Fruit fly (Drosophila melanogaster): ENCODE data around the gene NijC.
A peak's percentile ranks its signal among the peaks of the same experiment; 100 is the strongest.

NijC gene

dm6 chr3R:12678850-12679249 lies 16.1 kb upstream of the NijC start, which contains the start of gene mbo:
mbo (minus strand) TSS chr3R:12679052.
- no peak for TF ChIP-seq noc (tag; optimal IDR thresholded peaks at IDR 0.05)

dm6 chr3R:12681275-12681674 lies 13.7 kb upstream of the NijC start, which contains the start of gene Cyp313a4:
Cyp313a4 (minus strand) TSS chr3R:12681375.
- TF ChIP-seq noc (tag; optimal IDR thresholded peaks at IDR 0.05) = no peak

DNA sequence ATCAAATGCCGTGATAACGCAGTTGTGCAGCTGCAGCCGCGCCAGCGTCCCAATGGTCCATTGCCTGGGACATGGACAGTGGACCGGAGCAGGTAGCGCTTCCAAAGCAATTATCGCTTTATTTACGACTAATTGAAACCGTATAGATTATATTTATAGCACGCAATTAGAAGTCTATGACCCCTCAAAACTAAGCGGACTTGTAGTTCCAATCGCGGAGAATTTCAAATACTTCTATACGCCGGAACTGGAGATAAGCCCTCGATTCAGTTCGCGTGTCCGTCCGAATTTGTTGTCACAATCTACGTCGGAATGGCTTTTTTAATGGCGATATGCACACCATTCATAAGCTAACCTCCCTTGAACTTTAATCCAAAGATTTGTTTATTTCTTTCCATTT lies 9.6 kb upstream of the NijC start:
- TF ChIP-seq noc (tag; optimal IDR thresholded peaks at IDR 0.05) = peak; percentile 41

- TF ChIP-seq noc (tag; optimal IDR thresholded peaks at IDR 0.05) = no peak
Measured at dm6 chr3R:12688116-12688515, 6.8 kb upstream of the NijC start.

- no peak for TF ChIP-seq noc (tag; optimal IDR thresholded peaks at IDR 0.05)
Measured at dm6 chr3R:12688672-12689417, 6.1 kb upstream of the NijC start, which contains the start of gene kar. kar (minus strand) TSS chr3R:12689367.

dm6 chr3R:12691422-12692101 lies 3.4 kb upstream of the NijC start, which contains the start of gene Arp1:
Arp1 (plus strand) TSS chr3R:12691743.
- no peak for TF ChIP-seq noc (tag; optimal IDR thresholded peaks at IDR 0.05)

DNA sequence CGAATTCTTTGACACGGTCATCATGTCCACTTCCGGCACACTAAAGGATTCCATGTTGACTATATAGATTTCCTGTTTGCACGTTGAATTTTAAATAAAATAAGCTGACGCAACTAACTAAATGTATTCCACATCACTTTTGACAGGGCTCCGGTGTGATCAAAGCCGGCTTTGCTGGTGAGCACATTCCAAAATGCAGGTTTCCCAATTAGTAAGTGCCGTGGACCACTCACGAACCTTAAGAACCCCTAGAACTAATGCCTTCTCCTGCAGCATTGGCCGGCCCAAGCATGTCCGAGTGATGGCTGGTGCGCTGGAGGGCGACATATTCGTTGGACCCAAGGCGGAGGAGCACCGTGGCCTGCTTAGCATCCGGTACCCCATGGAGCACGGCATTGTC lies 2.4 kb upstream of the NijC start, which contains the start of gene CG31347:
TSS of gene CG31347 (minus strand) at position 101 of the 400 bp plus-strand sequence.
- TF ChIP-seq noc (tag; optimal IDR thresholded peaks at IDR 0.05) = no peak

dm6 chr3R:12697022-12697421 lies 2.1 kb downstream of the NijC start, which contains the start of gene Past1:
Past1 (plus strand) TSS chr3R:12697322.
- TF ChIP-seq noc (tag; optimal IDR thresholded peaks at IDR 0.05) = no peak

DNA sequence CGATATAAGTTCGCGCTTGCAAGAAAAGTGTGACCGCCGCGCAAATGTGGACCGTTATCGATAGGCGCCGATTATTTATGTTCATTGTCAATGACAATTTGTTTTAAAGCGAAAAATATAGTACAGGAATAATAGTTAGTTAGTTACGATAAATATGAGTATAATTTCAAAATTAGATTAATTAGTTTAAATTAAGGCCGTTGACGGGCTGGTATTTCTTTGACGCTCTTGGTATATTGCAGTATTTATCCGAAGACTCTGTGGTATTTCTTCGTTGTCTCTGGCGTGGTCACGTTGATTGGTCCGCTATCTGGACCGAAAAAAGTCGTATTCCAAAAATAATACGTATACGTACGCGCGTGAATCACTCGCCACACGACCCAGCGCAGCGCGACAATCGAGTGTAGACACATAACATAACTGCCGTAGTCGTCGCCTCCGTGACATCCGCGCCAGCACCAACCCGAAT lies 2.7 kb downstream of the NijC start:
- TF ChIP-seq noc (tag; optimal IDR thresholded peaks at IDR 0.05) = peak; percentile 6

DNA sequence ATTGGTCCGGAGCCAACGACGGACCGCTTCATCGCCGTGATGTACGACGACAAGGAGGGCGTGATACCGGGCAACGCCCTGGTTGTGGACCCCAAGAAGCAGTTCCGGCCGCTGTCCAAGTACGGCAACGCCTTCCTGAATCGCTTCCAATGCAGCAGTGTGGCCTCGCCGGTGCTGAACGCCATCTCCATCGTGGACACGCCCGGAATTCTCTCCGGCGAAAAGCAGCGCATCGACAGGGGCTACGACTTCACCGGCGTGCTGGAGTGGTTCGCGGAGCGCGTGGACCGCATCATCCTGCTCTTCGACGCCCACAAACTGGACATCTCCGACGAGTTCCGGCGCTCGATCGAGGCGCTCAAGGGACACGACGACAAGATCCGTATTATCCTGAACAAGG lies 3.4 kb downstream of the NijC start:
- TF ChIP-seq noc (tag; optimal IDR thresholded peaks at IDR 0.05) = no peak

DNA sequence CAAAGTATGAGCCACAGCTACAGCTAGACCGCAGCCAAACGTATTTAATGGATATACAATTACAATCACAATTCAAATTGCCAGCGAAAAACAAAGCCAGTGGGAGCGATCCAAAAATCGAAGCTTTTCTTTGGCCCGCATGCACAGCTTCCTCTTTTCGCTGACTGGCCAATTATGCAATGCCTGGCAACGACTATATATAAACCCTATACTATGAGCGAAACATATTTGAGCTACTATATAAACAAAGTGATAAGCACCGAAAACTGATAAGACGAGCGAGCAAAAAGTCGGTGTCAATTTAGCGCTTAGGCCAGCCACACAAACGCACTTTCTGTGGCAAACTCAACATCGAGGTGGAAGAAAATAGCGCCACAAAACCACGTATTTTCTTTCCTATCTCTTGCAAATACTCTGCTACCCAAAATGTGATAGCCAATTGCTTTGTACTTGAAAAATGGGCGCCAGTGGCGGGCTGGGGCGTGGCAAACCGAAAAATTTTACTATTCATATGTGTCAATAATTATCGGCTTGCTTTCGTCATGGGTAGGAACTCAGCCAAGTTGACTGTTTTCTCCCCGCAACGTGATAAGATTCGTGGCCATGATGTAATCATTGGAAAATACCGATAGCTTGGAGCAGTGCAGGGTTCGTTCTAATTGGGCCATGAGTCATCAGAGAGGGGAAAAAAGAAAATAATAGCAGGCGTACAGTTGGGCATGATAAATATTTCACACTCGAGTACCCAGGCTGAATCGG lies 4.9 kb downstream of the NijC start:
- TF ChIP-seq noc (tag; optimal IDR thresholded peaks at IDR 0.05) = peak; percentile 46

DNA sequence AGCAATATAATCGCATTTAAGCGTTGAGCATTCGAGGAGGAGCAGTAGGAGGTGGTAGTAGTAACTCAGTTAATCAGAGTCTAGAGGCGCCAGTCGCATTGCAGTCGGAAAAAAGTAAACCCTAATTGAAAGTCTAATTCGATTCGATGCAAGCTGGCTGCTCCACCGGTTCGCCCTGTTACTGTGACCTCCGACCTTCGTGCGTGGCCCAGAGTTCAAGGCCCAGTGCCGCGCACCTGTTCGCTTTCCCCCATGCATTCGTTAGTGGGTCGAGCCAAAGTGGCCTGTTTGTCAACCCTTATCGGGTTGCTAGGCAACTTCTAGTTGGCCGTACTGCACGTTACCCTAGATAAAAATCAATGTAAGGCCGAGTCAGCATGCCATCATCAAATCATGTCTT lies 5.5 kb downstream of the NijC start:
- TF ChIP-seq noc (tag; optimal IDR thresholded peaks at IDR 0.05) = no peak

dm6 chr3R:12701257-12701656 lies 6.3 kb downstream of the NijC start:
- no peak for TF ChIP-seq noc (tag; optimal IDR thresholded peaks at IDR 0.05)

DNA sequence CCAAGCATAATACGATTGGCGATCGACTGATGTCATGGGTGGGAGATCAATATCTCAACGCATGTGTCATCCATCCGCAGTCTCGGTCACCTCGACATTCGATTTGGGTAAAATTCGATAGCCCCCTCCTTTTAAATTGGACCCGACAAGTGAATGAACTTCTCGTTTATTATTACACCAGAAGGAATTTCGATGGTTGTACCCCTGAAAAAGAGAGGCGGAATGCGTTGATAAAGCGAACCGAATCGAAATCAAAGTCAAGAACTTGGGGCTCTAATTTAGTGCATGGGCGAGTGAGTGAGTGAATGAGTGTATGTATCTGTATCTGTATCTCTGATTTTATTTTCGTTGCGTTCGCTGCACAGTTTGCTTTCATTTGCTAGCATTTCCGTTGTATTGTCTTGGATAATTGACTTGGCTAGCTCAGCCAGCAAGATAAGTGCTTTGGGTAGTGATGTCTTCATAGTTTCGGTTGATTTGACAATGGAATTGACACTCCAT lies 7.1 kb downstream of the NijC start:
- TF ChIP-seq noc (tag; optimal IDR thresholded peaks at IDR 0.05) = no peak

dm6 chr3R:12704861-12705260 lies 9.9 kb downstream of the NijC start, which contains the start of gene CG12279:
CG12279 (plus strand) TSS chr3R:12705094.
- TF ChIP-seq noc (tag; optimal IDR thresholded peaks at IDR 0.05) = no peak
